Worm (Caenorhabditis elegans) whole organism, L4/young adult: ENCODE data around the gene btf-1.

Experiments used
- W03F9.2 ChIP-seq: fragments of 150-350 bp; optimal IDR thresholded peaks from 2 replicates; lab custom pipeline; 2014; ENCODE audit warnings: missing biosample characterization, missing genetic modification characterization
- dao-5 ChIP-seq: sonication (generic microtip); optimal IDR thresholded peaks from 2 replicates; lab custom pipeline; 2016; ENCODE audit warnings: missing genotype, missing genetic modification characterization, moderate library complexity, missing compliant biosample characterization
- him-1 ChIP-seq: sonication (generic microtip); optimal IDR thresholded peaks from 2 replicates; lab custom pipeline; 2016; ENCODE audit warnings: missing genotype, missing genetic modification reagents, missing genetic modification characterization, missing compliant biosample characterization

DNA sequence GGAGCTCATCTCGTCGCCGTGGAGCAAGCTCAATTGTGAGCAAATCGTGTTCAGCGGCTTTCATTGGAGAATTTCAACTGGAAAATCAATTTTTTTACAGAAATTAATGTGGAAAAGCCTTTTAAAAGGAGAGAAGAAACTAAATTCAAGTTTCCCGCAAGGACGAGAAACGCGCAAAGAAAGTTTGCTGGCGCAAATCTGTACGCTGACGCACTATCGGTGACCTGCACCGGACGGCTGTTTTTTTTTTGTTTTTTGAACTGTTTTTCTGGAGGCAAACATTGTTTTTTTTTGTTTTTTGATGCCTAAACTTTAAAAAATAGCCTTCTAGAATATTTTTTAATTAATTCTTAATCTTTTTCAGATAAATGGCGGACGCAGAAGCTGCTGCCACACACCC is 43.0 kb upstream of the btf-1 start, which contains the start of the genes hpr-17 and F32A11.1:
- TF ChIP-seq him-1 (tag; lab: Kevin White, UChicago), result peak; percentile 26
- no peak for TF ChIP-seq dao-5 (tag; lab: Kevin White, UChicago)
- TF ChIP-seq W03F9.2 (tag; lab: Kevin White, UChicago), result peak; percentile 79
